Worm (Caenorhabditis elegans) whole organism, L4 larva: ENCODE data around the gene srd-50.

Experiments
- F10B5.3 ChIP-seq: sonication (generic microtip); optimal IDR thresholded peaks from 2 replicates; lab custom pipeline; 2016; ENCODE audit warnings: mild to moderate bottlenecking, missing genetic modification characterization, missing compliant biosample characterization
- F26F4.8 ChIP-seq: fragments of 200-800 bp; sonication (Bioruptor generic); conservative IDR thresholded peaks from 2 replicates; pipeline ENCODE4 v1.3.6; 2022; ENCODE audit warnings: missing genetic modification characterization, missing compliant biosample characterization
- F37D6.2 ChIP-seq: sonication (generic microtip); optimal IDR thresholded peaks from 2 replicates; lab custom pipeline; 2016; ENCODE audit warnings: mild to moderate bottlenecking, missing genetic modification characterization, missing compliant biosample characterization
- R02D3.7 ChIP-seq: fragments of 150-350 bp; sonication (generic microtip); optimal IDR thresholded peaks from 3 replicates; lab custom pipeline; 2014; ENCODE audit warnings: missing biosample characterization, missing genetic modification characterization
- Y48G9A.11 ChIP-seq: fragments of 200-800 bp; sonication (Bioruptor generic); IDR thresholded peaks from 2 replicates; pipeline ENCODE4 v1.3.6; 2022; ENCODE audit warnings: missing genetic modification reagents, missing genetic modification characterization, missing compliant biosample characterization
- Y5F2A.4 ChIP-seq: fragments of 200-800 bp; sonication (Bioruptor generic); optimal IDR thresholded peaks from 2 replicates; lab custom pipeline; 2018; ENCODE audit warnings: mild to moderate bottlenecking, missing genetic modification characterization, missing compliant biosample characterization
- Y75B8A.6 ChIP-seq: fragments of 200-800 bp; sonication (Bioruptor generic); IDR thresholded peaks from 2 replicates; pipeline ENCODE4 v1.3.6; 2022; ENCODE audit warnings: missing genetic modification reagents, missing genetic modification characterization, missing compliant biosample characterization
- ZK546.5 ChIP-seq, 2 experiments: sonication (generic microtip); optimal IDR thresholded peaks; 2 replicates each; lab custom pipeline; 2017; ENCODE audit warnings: missing biosample characterization in 2 of 2, missing genetic modification characterization in 2 of 2
- aha-1 ChIP-seq: fragments of 150-350 bp; peaks from one replicate; lab custom pipeline; 2014; ENCODE audit warnings: missing biosample characterization, missing genetic modification characterization
- arid-1 ChIP-seq: fragments of 200-800 bp; sonication (Bioruptor generic); conservative IDR thresholded peaks from 2 replicates; pipeline ENCODE4 v1.3.6; 2022; ENCODE audit warnings: missing genetic modification reagents, missing genetic modification characterization, missing compliant biosample characterization
- attf-4 ChIP-seq: sonication (generic microtip); optimal IDR thresholded peaks from 3 replicates; lab custom pipeline; 2017; ENCODE audit warnings: missing biosample characterization, missing genetic modification characterization
- ceh-20 ChIP-seq: fragments of 200-800 bp; sonication (Bioruptor generic); IDR thresholded peaks from 2 replicates; pipeline ENCODE4 v1.3.6; 2022; ENCODE audit warnings: missing genetic modification reagents, missing genetic modification characterization, missing compliant biosample characterization
- ceh-28 ChIP-seq: fragments of 150-350 bp; optimal IDR thresholded peaks from 2 replicates; lab custom pipeline; 2014; ENCODE audit warnings: missing biosample characterization, missing genetic modification reagents, missing genetic modification characterization
- ceh-62 ChIP-seq: sonication (generic microtip); optimal IDR thresholded peaks from 2 replicates; lab custom pipeline; 2017; ENCODE audit warnings: missing biosample characterization, missing genetic modification characterization
- ceh-82 ChIP-seq: sonication (generic microtip); optimal IDR thresholded peaks from 2 replicates; lab custom pipeline; 2017; ENCODE audit warnings: missing biosample characterization, missing genetic modification characterization
- cey-2 ChIP-seq: sonication (generic microtip); optimal IDR thresholded peaks from 3 replicates; lab custom pipeline; 2017; ENCODE audit warnings: missing genetic modification characterization, mild to moderate bottlenecking, missing compliant biosample characterization, antibody characterized with exemption, borderline replicate concordance; ENCODE audit not compliant: insufficient read depth
- ctbp-1 ChIP-seq: fragments of 200-800 bp; sonication (Bioruptor generic); IDR thresholded peaks from 2 replicates; pipeline ENCODE4 v1.3.6; 2022; ENCODE audit warnings: missing genetic modification reagents, missing genetic modification characterization, missing compliant biosample characterization
- daf-8 ChIP-seq: fragments of 200-800 bp; sonication (Bioruptor generic); IDR thresholded peaks from 2 replicates; pipeline ENCODE4 v1.3.6; 2022; ENCODE audit warnings: missing genetic modification characterization, missing compliant biosample characterization
- dmd-6 ChIP-seq: fragments of 200-800 bp; sonication (Bioruptor generic); IDR thresholded peaks from 2 replicates; pipeline ENCODE4 v1.3.6; 2022; ENCODE audit warnings: missing genetic modification reagents, missing genetic modification characterization, missing compliant biosample characterization
- dmd-8 ChIP-seq: fragments of 200-800 bp; sonication (Bioruptor generic); IDR thresholded peaks from 2 replicates; pipeline ENCODE4 v1.3.6; 2022; ENCODE audit warnings: missing genetic modification characterization, missing compliant biosample characterization
- dmd-9 ChIP-seq: fragments of 200-800 bp; sonication (Bioruptor generic); IDR thresholded peaks from 2 replicates; pipeline ENCODE4 v1.3.6; 2022; ENCODE audit warnings: missing genetic modification reagents, missing genetic modification characterization, missing compliant biosample characterization
- dpl-1 ChIP-seq: fragments of 150-350 bp; optimal IDR thresholded peaks from 2 replicates; lab custom pipeline; 2014; ENCODE audit warnings: missing biosample characterization, missing genetic modification reagents, missing genetic modification characterization
- egl-27 ChIP-seq: sonication (generic microtip); optimal IDR thresholded peaks from 3 replicates; lab custom pipeline; 2017; ENCODE audit warnings: missing biosample characterization, missing genetic modification reagents, missing genetic modification characterization
- fkh-10 ChIP-seq: fragments of 150-350 bp; optimal IDR thresholded peaks from 2 replicates; lab custom pipeline; 2014; ENCODE audit warnings: missing biosample characterization, missing genetic modification reagents, missing genetic modification characterization
- lin-1 ChIP-seq: fragments of 200-800 bp; sonication (Bioruptor generic); IDR thresholded peaks from 2 replicates; pipeline ENCODE4 v1.3.6; 2022; ENCODE audit warnings: missing genetic modification reagents, missing genetic modification characterization, missing compliant biosample characterization
- lin-15B ChIP-seq: fragments of 150-350 bp; sonication (generic microtip); optimal IDR thresholded peaks from 3 replicates; lab custom pipeline; 2014; ENCODE audit warnings: missing biosample characterization, missing genetic modification characterization
- madf-5 ChIP-seq, 2 experiments: fragments of 200-800 bp; sonication (Bioruptor generic); IDR thresholded peaks; 2 replicates each; pipeline ENCODE4 v1.3.6; 2022; ENCODE audit warnings: missing compliant biosample characterization in 2 of 2, missing genetic modification characterization in 2 of 2
- madf-9 ChIP-seq: fragments of 200-800 bp; sonication (Bioruptor generic); conservative IDR thresholded peaks from 2 replicates; pipeline ENCODE4 v1.3.6; 2022; ENCODE audit warnings: missing genetic modification reagents, missing genetic modification characterization, missing compliant biosample characterization
- mep-1 ChIP-seq: fragments of 150-350 bp; sonication (generic microtip); optimal IDR thresholded peaks from 3 replicates; lab custom pipeline; 2014; ENCODE audit warnings: missing biosample characterization, missing genetic modification characterization
- mes-2 ChIP-seq: sonication (generic microtip); optimal IDR thresholded peaks from 2 replicates; lab custom pipeline; 2016; ENCODE audit warnings: missing genotype, mild to moderate bottlenecking, missing genetic modification characterization, missing compliant biosample characterization; ENCODE audit not compliant: poor library complexity, severe bottlenecking
- mxl-2 ChIP-seq: fragments of 200-800 bp; sonication (Bioruptor generic); conservative IDR thresholded peaks from 2 replicates; pipeline ENCODE4 v1.3.6; 2022; ENCODE audit warnings: missing genetic modification reagents, missing genetic modification characterization, missing compliant biosample characterization
- mxl-3 ChIP-seq: fragments of 200-800 bp; sonication (Bioruptor generic); optimal IDR thresholded peaks from 2 replicates; lab custom pipeline; 2018; ENCODE audit warnings: mild to moderate bottlenecking, missing genetic modification characterization, missing compliant biosample characterization
- nhr-102 ChIP-seq: sonication (generic microtip); optimal IDR thresholded peaks from 2 replicates; lab custom pipeline; 2016; ENCODE audit warnings: mild to moderate bottlenecking, missing genetic modification characterization, moderate library complexity, missing compliant biosample characterization
- nhr-111 ChIP-seq: fragments of 200-800 bp; sonication (Bioruptor generic); optimal IDR thresholded peaks from 2 replicates; lab custom pipeline; 2018; ENCODE audit warnings: mild to moderate bottlenecking, missing genetic modification characterization, missing compliant biosample characterization
- nhr-237 ChIP-seq: sonication (generic microtip); optimal IDR thresholded peaks from 2 replicates; lab custom pipeline; 2017; ENCODE audit warnings: missing biosample characterization, missing genetic modification characterization
- nhr-6 ChIP-seq: fragments of 150-350 bp; optimal IDR thresholded peaks from 2 replicates; lab custom pipeline; 2014; ENCODE audit warnings: missing biosample characterization, missing genetic modification characterization
- pha-4 ChIP-seq, 2 experiments: fragments of 150-350 bp in 1 of 2; fragments of 200-800 bp in 1 of 2; sonication (Bioruptor generic) in 1 of 2; IDR thresholded peaks in 1 of 2; optimal IDR thresholded peaks in 1 of 2; 2 replicates each; pipeline versions ENCODE4 v1.3.6 to Lab custom; 2014 to 2022; ENCODE audit warnings: missing genetic modification characterization in 2 of 2, missing genetic modification reagents in 2 of 2, missing biosample characterization in 1 of 2, missing compliant biosample characterization in 1 of 2
- php-3 ChIP-seq: fragments of 200-800 bp; sonication (Bioruptor generic); IDR thresholded peaks from 2 replicates; pipeline ENCODE4 v1.3.6; 2022; ENCODE audit warnings: missing genetic modification reagents, missing genetic modification characterization, missing compliant biosample characterization
- set-16 ChIP-seq: fragments of 200-800 bp; sonication (Bioruptor generic); IDR thresholded peaks from 2 replicates; pipeline ENCODE4 v1.3.6; 2022; ENCODE audit warnings: missing genetic modification reagents, missing genetic modification characterization, missing compliant biosample characterization
- snpc-1.2 ChIP-seq: fragments of 200-800 bp; sonication (Bioruptor generic); IDR thresholded peaks from 2 replicates; pipeline ENCODE4 v1.3.6; 2022; ENCODE audit warnings: missing genetic modification reagents, missing genetic modification characterization, missing compliant biosample characterization
- snpc-4 ChIP-seq: fragments of 150-350 bp; optimal IDR thresholded peaks from 2 replicates; lab custom pipeline; 2014; ENCODE audit warnings: missing biosample characterization, missing genetic modification characterization
- spr-1 ChIP-seq: sonication (generic microtip); optimal IDR thresholded peaks from 2 replicates; lab custom pipeline; 2016; ENCODE audit warnings: mild to moderate bottlenecking, missing genetic modification characterization, missing compliant biosample characterization
- tag-97 ChIP-seq: fragments of 200-800 bp; sonication (Bioruptor generic); IDR thresholded peaks from 2 replicates; pipeline ENCODE4 v1.3.6; 2022; ENCODE audit warnings: missing genetic modification characterization, missing compliant biosample characterization
- unc-39 ChIP-seq: sonication (generic microtip); optimal IDR thresholded peaks from 2 replicates; lab custom pipeline; 2017; ENCODE audit warnings: missing biosample characterization, missing genetic modification characterization
- unc-62 ChIP-seq, 3 experiments: fragments of 150-350 bp in 1 of 3; sonication (generic microtip); optimal IDR thresholded peaks in 2 of 3; peaks in 1 of 3; 1 replicate in 1 of 3; 2 replicates in 2 of 3; lab custom pipeline; 2014 to 2017; ENCODE audit warnings: missing biosample characterization in 3 of 3, missing genetic modification characterization in 3 of 3, missing genetic modification reagents in 3 of 3, missing genotype in 1 of 3
- zag-1 ChIP-seq: fragments of 150-350 bp; optimal IDR thresholded peaks from 2 replicates; lab custom pipeline; 2014; ENCODE audit warnings: missing biosample characterization, missing genetic modification characterization
- zfp-2 ChIP-seq: sonication (generic microtip); optimal IDR thresholded peaks from 2 replicates; lab custom pipeline; 2016; ENCODE audit warnings: mild to moderate bottlenecking, missing genetic modification characterization, missing compliant biosample characterization
- zip-11 ChIP-seq: fragments of 200-800 bp; sonication (Bioruptor generic); IDR thresholded peaks from 2 replicates; pipeline ENCODE4 v1.3.6; 2022; ENCODE audit warnings: missing genetic modification characterization, missing compliant biosample characterization
- zip-2 ChIP-seq: fragments of 150-350 bp; optimal IDR thresholded peaks from 2 replicates; lab custom pipeline; 2014; ENCODE audit warnings: missing biosample characterization, missing genetic modification characterization
- ztf-7 ChIP-seq: fragments of 150-350 bp; optimal IDR thresholded peaks from 2 replicates; lab custom pipeline; 2014; ENCODE audit warnings: missing biosample characterization, missing genetic modification characterization

The srd-50 gene

ce11 chrX:13442446-13442845 lies 39.2 kb downstream of the srd-50 start (continued):
- TF ChIP-seq unc-62 (GFP tag; optimal IDR thresholded peaks at IDR 0.05 in 1 of 2; lab: Kevin White, UChicago) (no peak), unc-62 (tag; optimal IDR thresholded peaks at IDR 0.05; lab: Kevin White, UChicago) (no peak), spr-1 (peak; percentile 44), dmd-9 (no peak), ztf-7 (tag; lab: Kevin White, UChicago) (peak; percentile 51), unc-39 (tag; lab: Kevin White, UChicago) (no peak), R02D3.7 (no peak), Y5F2A.4 (GFP tag; lab: Kevin White, UChicago) (no peak), lin-15B (tag; lab: Kevin White, UChicago) (no peak), lin-1 (GFP tag; lab: Robert Waterston, UW) (no peak), nhr-102 (tag; lab: Kevin White, UChicago) (peak; percentile 56), zag-1 (no peak), ctbp-1 (GFP tag; lab: Robert Waterston, UW) (0 out of 2 replicates have a peak, but pooled peaks have one; percentile 14), ZK546.5 (tag; optimal IDR thresholded peaks at IDR 0.05; lab: Kevin White, UChicago) (no peak), nhr-6 (tag; lab: Kevin White, UChicago) (peak; percentile 16), cey-2 (tag; lab: Kevin White, UChicago) (no peak), F10B5.3 (no peak), snpc-1.2 (GFP tag; lab: Robert Waterston, UW) (peak; percentile 81), snpc-4 (tag; lab: Kevin White, UChicago) (no peak), mxl-2 (GFP tag; lab: Robert Waterston, UW) (0 out of 2 replicates have a peak, but pooled peaks have one; percentile 11), Y75B8A.6 (GFP tag; lab: Robert Waterston, UW) (no peak), attf-4 (tag; lab: Kevin White, UChicago) (no peak), tag-97 (GFP tag; lab: Robert Waterston, UW) (no peak), nhr-111 (no peak), madf-9 (GFP tag; lab: Robert Waterston, UW) (peak; percentile 75), dmd-6 (GFP tag; lab: Robert Waterston, UW) (peak; percentile 65), ceh-82 (no peak), ceh-28 (tag; lab: Kevin White, UChicago) (no peak), arid-1 (GFP tag; lab: Robert Waterston, UW) (0 out of 2 replicates have a peak, but pooled peaks have one; percentile 53), fkh-10 (GFP tag; lab: Kevin White, UChicago) (peak; percentile 32), aha-1 (tag; lab: Kevin White, UChicago) (no peak), dpl-1 (peak; percentile 5), mes-2 (peak; percentile 79), mep-1 (tag; lab: Kevin White, UChicago) (no peak), set-16 (GFP tag; lab: Robert Waterston, UW) (no peak), dmd-8 (0 out of 2 replicates have a peak, but pooled peaks have one; percentile 61), pha-4 (GFP tag; IDR thresholded peaks at IDR 0.05; lab: Robert Waterston, UW) (no peak), pha-4 (tag; optimal IDR thresholded peaks at IDR 0.05; lab: Kevin White, UChicago) (no peak), Y48G9A.11 (GFP tag; lab: Robert Waterston, UW) (no peak), php-3 (GFP tag; lab: Robert Waterston, UW) (peak; percentile 27; the same call in 1 of the 2 replicates), zfp-2 (no peak), mxl-3 (peak; percentile 38), daf-8 (GFP tag; lab: Robert Waterston, UW) (no peak), nhr-237 (no peak), zip-11 (0 out of 2 replicates have a peak, but pooled peaks have one; percentile 27), ceh-20 (GFP tag; lab: Robert Waterston, UW) (peak; percentile 62; the same call in 1 of the 2 replicates), F26F4.8 (peak; percentile 42; the same call in 1 of the 2 replicates), egl-27 (tag; lab: Kevin White, UChicago) (no peak), ceh-62 (tag; lab: Kevin White, UChicago) (no peak), F37D6.2 (tag; lab: Kevin White, UChicago) (peak; percentile 66), madf-5 (GFP tag; IDR thresholded peaks at IDR 0.05; lab: Robert Waterston, UW) (0 out of 4 replicates have a peak, but pooled peaks of 1 of the 2 experiments have one; percentile 39), zip-2 (tag; lab: Kevin White, UChicago) (peak; percentile 23)
